Worm (Caenorhabditis elegans) whole organism, early embryonic: ENCODE data around the gene twk-6.

Experiments used
- ama-1 ChIP-seq: fragments of 150-350 bp; optimal IDR thresholded peaks from 2 replicates; lab custom pipeline; 2014
- ceh-36 ChIP-seq: sonication (generic microtip); optimal IDR thresholded peaks from 2 replicates; lab custom pipeline; 2016; ENCODE audit warnings: missing genetic modification characterization, inconsistent platforms, missing compliant biosample characterization
- hmg-4 ChIP-seq: fragments of 200-800 bp; sonication (Bioruptor generic); optimal IDR thresholded peaks from 2 replicates; lab custom pipeline; 2018; ENCODE audit warnings: mild to moderate bottlenecking, missing genetic modification characterization, missing compliant biosample characterization
- pes-1 ChIP-seq: fragments of 200-800 bp; sonication (Bioruptor generic); IDR thresholded peaks from 2 replicates; pipeline ENCODE4 v1.3.6; 2022; ENCODE audit warnings: missing genetic modification reagents, missing genetic modification characterization, missing compliant biosample characterization
- sea-1 ChIP-seq: fragments of 200-800 bp; sonication (Bioruptor generic); conservative IDR thresholded peaks from 2 replicates; pipeline ENCODE4 v1.3.6; 2022; ENCODE audit warnings: missing genetic modification characterization, missing compliant biosample characterization
- tbx-37 ChIP-seq: fragments of 200-800 bp; sonication (Bioruptor generic); conservative IDR thresholded peaks from 2 replicates; pipeline ENCODE4 v1.3.6; 2022; ENCODE audit warnings: missing genetic modification reagents, missing genetic modification characterization, missing compliant biosample characterization

DNA sequence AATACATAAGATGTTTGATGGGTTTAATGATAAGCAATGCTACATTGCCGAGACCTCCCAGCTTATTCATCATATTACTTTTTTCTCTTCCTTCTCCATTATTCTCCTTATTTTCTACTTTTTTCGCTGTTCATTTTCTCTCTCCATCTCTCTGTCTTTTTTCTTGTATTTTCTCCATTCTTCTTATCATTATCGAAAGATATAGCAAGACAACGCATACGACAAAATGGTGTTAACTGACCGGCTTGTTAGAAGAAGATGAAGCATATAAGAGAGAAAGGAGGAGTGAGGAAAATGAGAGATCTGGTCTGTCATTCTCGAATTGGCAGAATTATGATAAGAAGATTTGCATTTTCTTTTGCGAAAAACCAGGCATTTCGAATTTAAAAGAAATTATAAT lies 24.1 kb downstream of the twk-6 start:
- TF ChIP-seq tbx-37 (GFP tag; lab: Robert Waterston, UW), result no peak
- TF ChIP-seq ama-1 (lab: Kevin White, UChicago), result no peak
- no peak for TF ChIP-seq ceh-36
- TF ChIP-seq sea-1, result no peak
- TF ChIP-seq hmg-4 (GFP tag; lab: Kevin White, UChicago), result no peak
- no peak for TF ChIP-seq pes-1 (GFP tag; lab: Robert Waterston, UW)
